Worm (Caenorhabditis elegans) whole organism, young adult: ENCODE results near the gene clec-177.

ENCODE experiments used
- B0019.2 ChIP-seq: fragments of 200-800 bp; sonication (Bioruptor generic); conservative IDR thresholded peaks from 2 replicates; pipeline ENCODE4 v1.3.6; 2022; ENCODE audit warnings: missing genetic modification reagents, missing genetic modification characterization, missing compliant biosample characterization
- B0261.1 ChIP-seq: sonication (generic microtip); optimal IDR thresholded peaks from 2 replicates; lab custom pipeline; 2016; ENCODE audit warnings: mild to moderate bottlenecking, missing genetic modification characterization, moderate library complexity, missing compliant biosample characterization
- C06A6.2 ChIP-seq: fragments of 200-800 bp; sonication (Bioruptor generic); conservative IDR thresholded peaks from 2 replicates; pipeline ENCODE4 v1.3.6; 2022; ENCODE audit warnings: missing genetic modification characterization, missing compliant biosample characterization
- F49E8.2 ChIP-seq: sonication (generic microtip); optimal IDR thresholded peaks from 3 replicates; lab custom pipeline; 2017; ENCODE audit warnings: missing genetic modification characterization, mild to moderate bottlenecking, missing compliant biosample characterization, antibody characterized with exemption, moderate library complexity; ENCODE audit not compliant: insufficient read depth
- F57A8.1 ChIP-seq: fragments of 200-800 bp; sonication (Bioruptor generic); optimal IDR thresholded peaks from 2 replicates; lab custom pipeline; 2018; ENCODE audit warnings: mild to moderate bottlenecking, missing genetic modification characterization, moderate library complexity, missing compliant biosample characterization
- F57C9.4 ChIP-seq: sonication (generic microtip); optimal IDR thresholded peaks from 2 replicates; lab custom pipeline; 2017; ENCODE audit warnings: mild to moderate bottlenecking, missing genetic modification characterization, missing compliant biosample characterization
- ceh-58 ChIP-seq: fragments of 200-800 bp; sonication (Bioruptor generic); IDR thresholded peaks from 2 replicates; pipeline ENCODE4 v1.3.6; 2022; ENCODE audit warnings: missing genetic modification characterization, missing compliant biosample characterization
- dpff-1 ChIP-seq: sonication (generic microtip); optimal IDR thresholded peaks from 2 replicates; lab custom pipeline; 2017; ENCODE audit warnings: mild to moderate bottlenecking, missing genetic modification characterization, missing compliant biosample characterization
- gei-17 ChIP-seq: fragments of 200-800 bp; sonication (Bioruptor generic); optimal IDR thresholded peaks from 2 replicates; lab custom pipeline; 2018; ENCODE audit warnings: mild to moderate bottlenecking, missing genetic modification characterization, missing compliant biosample characterization
- hmg-20 ChIP-seq: fragments of 200-800 bp; sonication (Bioruptor generic); IDR thresholded peaks from 2 replicates; pipeline ENCODE4 v1.3.6; 2022; ENCODE audit warnings: missing genetic modification reagents, missing genetic modification characterization, missing compliant biosample characterization
- madf-3 ChIP-seq: fragments of 200-800 bp; sonication (Bioruptor generic); IDR thresholded peaks from 2 replicates; pipeline ENCODE4 v1.3.6; 2022; ENCODE audit warnings: missing genetic modification reagents, missing genetic modification characterization, missing compliant biosample characterization
- mes-4 ChIP-seq: sonication (generic microtip); optimal IDR thresholded peaks from 2 replicates; lab custom pipeline; 2016; ENCODE audit warnings: missing genotype, missing genetic modification characterization, missing compliant biosample characterization
- mxl-1 ChIP-seq: sonication (generic microtip); optimal IDR thresholded peaks from 2 replicates; lab custom pipeline; 2016; ENCODE audit warnings: missing genetic modification characterization, missing compliant biosample characterization
- repo-1 ChIP-seq: sonication (generic microtip); optimal IDR thresholded peaks from 2 replicates; lab custom pipeline; 2017; ENCODE audit warnings: mild to moderate bottlenecking, missing genetic modification characterization, missing compliant biosample characterization
- snpc-1.1 ChIP-seq: sonication (generic microtip); optimal IDR thresholded peaks from 2 replicates; lab custom pipeline; 2017; ENCODE audit warnings: missing genetic modification characterization, mild to moderate bottlenecking, missing compliant biosample characterization, antibody characterized with exemption, moderate library complexity, missing genotype, missing genetic modification reagents; ENCODE audit not compliant: insufficient read depth
- xnd-1 ChIP-seq: sonication (generic microtip); optimal IDR thresholded peaks from 2 replicates; lab custom pipeline; 2016; ENCODE audit warnings: missing genotype, missing genetic modification reagents, missing genetic modification characterization, missing compliant biosample characterization
- ztf-6 ChIP-seq: fragments of 200-800 bp; sonication (Bioruptor generic); IDR thresholded peaks from 2 replicates; pipeline ENCODE4 v1.3.6; 2022; ENCODE audit warnings: missing genetic modification reagents, missing genetic modification characterization, missing compliant biosample characterization

The clec-177 gene

ce11 chrIV:5025646-5026045, 39.3 kb downstream of the clec-177 start, which contains the start of gene C09B9.85 (continued):
- no peak for TF ChIP-seq C06A6.2 (GFP tag; lab: Robert Waterston, UW)

ce11 chrIV:5028978-5029377, 42.6 kb downstream of the clec-177 start, which contains the start of the genes best-6 and C09B9.2:
TSS of gene best-6 (minus strand) at chrIV:5029078.
TSS of gene C09B9.2 (plus strand) at chrIV:5029291.
- no peak for TF ChIP-seq ztf-6 (GFP tag; lab: Robert Waterston, UW)
- TF ChIP-seq F49E8.2 (tag; lab: Kevin White, UChicago), result no peak
- no peak for TF ChIP-seq repo-1 (tag; lab: Kevin White, UChicago)
- no peak for TF ChIP-seq madf-3

ce11 chrIV:5031346-5031745, 45.0 kb downstream of the clec-177 start:
- TF ChIP-seq F57C9.4 (tag; lab: Kevin White, UChicago) (no peak), B0261.1 (tag; lab: Kevin White, UChicago) (no peak), repo-1 (tag; lab: Kevin White, UChicago) (no peak), ceh-58 (GFP tag; lab: Robert Waterston, UW) (no peak)

ce11 chrIV:5033276-5033675, 46.9 kb downstream of the clec-177 start, which contains the start of gene C09B9.4:
TSS of gene C09B9.4 (minus strand) at chrIV:5033376.
- TF ChIP-seq F57A8.1 (GFP tag; lab: Kevin White, UChicago) (no peak), gei-17 (GFP tag; lab: Kevin White, UChicago) (no peak), mes-4 (tag; lab: Kevin White, UChicago) (no peak), mxl-1 (tag; lab: Kevin White, UChicago) (no peak), dpff-1 (tag; lab: Kevin White, UChicago) (no peak), xnd-1 (no peak), snpc-1.1 (tag; lab: Kevin White, UChicago) (no peak), hmg-20 (GFP tag; lab: Robert Waterston, UW) (no peak), B0019.2 (no peak)
